Worm (Caenorhabditis elegans): ENCODE measurements around the gene C14C10.1.

C14C10.1 gene

DNA sequence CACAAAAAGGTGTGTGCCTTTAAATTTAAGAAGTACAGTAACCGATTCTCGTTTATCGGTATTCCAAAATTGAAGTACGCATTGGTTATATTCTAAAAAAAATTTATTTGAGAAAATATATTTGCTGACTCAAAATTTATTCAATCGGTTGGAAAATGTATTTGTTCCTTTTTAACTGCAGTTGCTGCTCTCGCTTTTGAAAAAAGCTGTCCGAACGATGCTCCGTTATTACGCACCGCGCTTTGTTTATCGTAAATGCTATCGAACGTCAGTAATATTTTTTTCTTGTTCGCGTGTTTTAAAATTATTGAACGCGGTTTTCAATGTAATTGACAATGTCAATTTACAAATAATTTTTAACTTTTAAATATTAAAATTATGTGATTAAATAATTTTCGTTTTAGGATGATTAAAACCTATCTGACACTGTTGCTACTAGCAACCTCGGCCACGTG is 27.8 kb upstream of the C14C10.1 start, which contains the start of gene sel-1 (continued):
- TF ChIP-seq dpl-1 (GFP tag; optimal IDR thresholded peaks at IDR 0.05), result peak in 1 of 3 experiments; percentile 37

DNA sequence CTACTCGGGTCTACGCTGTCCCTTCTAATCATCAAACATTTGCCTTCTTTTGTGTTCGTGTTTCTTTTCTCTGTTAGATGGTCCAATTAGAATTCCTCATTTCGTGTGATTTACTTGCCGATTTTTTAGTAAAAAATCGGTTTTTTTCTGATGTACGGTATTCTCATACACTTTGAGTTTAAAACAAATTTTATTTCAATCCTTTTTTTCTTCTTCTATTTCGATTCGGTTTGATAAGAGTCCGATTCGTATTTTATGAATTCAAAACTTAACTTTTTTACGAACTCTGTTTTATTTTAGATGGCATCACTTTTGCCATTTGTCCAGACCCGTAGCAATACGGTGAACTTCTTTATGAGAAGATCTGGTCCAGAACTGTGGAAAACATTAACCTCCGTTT is 24.9 kb upstream of the C14C10.1 start, which contains the start of gene mrps-5:
Gene mrps-5, plus strand, starts transcription at position 301 of the 400 bp plus-strand sequence.
- TF ChIP-seq egl-27 (tag; optimal IDR thresholded peaks at IDR 0.05), result no peak
- TF ChIP-seq tbx-2 (tag; optimal IDR thresholded peaks at IDR 0.05), result no peak
- no peak for TF ChIP-seq dsc-1 (tag; optimal IDR thresholded peaks at IDR 0.05)
- TF ChIP-seq nhr-237 (tag; optimal IDR thresholded peaks at IDR 0.05), result no peak
- no peak for TF ChIP-seq skn-1 (tag; optimal IDR thresholded peaks at IDR 0.05)
- TF ChIP-seq ces-1 (GFP tag; optimal IDR thresholded peaks at IDR 0.05), result no peak
- TF ChIP-seq mep-1 (tag; optimal IDR thresholded peaks at IDR 0.05), result no peak
- TF ChIP-seq ceh-88 (GFP tag; IDR thresholded peaks at IDR 0.05), result no peak
- no peak for TF ChIP-seq aly-2 (tag; optimal IDR thresholded peaks at IDR 0.05)
- TF ChIP-seq snu-23 (GFP tag; optimal IDR thresholded peaks at IDR 0.05), result no peak
- TF ChIP-seq zag-1 (tag; optimal IDR thresholded peaks at IDR 0.05), result no peak
- TF ChIP-seq tlp-1 (tag; optimal IDR thresholded peaks at IDR 0.05), result no peak
- no peak for TF ChIP-seq efl-1 (optimal IDR thresholded peaks at IDR 0.05)
- no peak for TF ChIP-seq efl-1 (GFP tag; optimal IDR thresholded peaks at IDR 0.05 in 1 of 2)
- no peak for TF ChIP-seq lin-14 (GFP tag; optimal IDR thresholded peaks at IDR 0.05)

- peak; percentile 15 for TF ChIP-seq sox-4 (tag; optimal IDR thresholded peaks at IDR 0.05)
- TF ChIP-seq fkh-8 (tag; optimal IDR thresholded peaks at IDR 0.05), result peak; percentile 31
- no peak for TF ChIP-seq ztf-4 (tag; optimal IDR thresholded peaks at IDR 0.05)
- TF ChIP-seq F16B12.6 (tag; optimal IDR thresholded peaks at IDR 0.05), result no peak
- no peak for TF ChIP-seq Y116A8C.19 (tag; optimal IDR thresholded peaks at IDR 0.05; ENCODE audit: borderline replicate concordance)
- peak; percentile 84 for TF ChIP-seq pax-3 (tag; optimal IDR thresholded peaks at IDR 0.05)
- TF ChIP-seq dsc-1 (tag; optimal IDR thresholded peaks at IDR 0.05), result peak; percentile 78
- TF ChIP-seq nhr-11 (tag; optimal IDR thresholded peaks at IDR 0.05), result no peak
- no peak for TF ChIP-seq nhr-28 (tag; optimal IDR thresholded peaks at IDR 0.05)
- no peak for TF ChIP-seq grh-1 (GFP tag; IDR thresholded peaks at IDR 0.05)
- TF ChIP-seq xbp-1 (tag; optimal IDR thresholded peaks at IDR 0.05), result no peak
- no peak for TF ChIP-seq tbx-2 (tag; optimal IDR thresholded peaks at IDR 0.05)
- no peak for TF ChIP-seq efl-1 (optimal IDR thresholded peaks at IDR 0.05)
- no peak for TF ChIP-seq efl-1 (GFP tag; optimal IDR thresholded peaks at IDR 0.05 in 1 of 2)
- TF ChIP-seq nhr-47 (tag; optimal IDR thresholded peaks at IDR 0.05), result peak; percentile 10
- TF ChIP-seq nhr-77 (tag; optimal IDR thresholded peaks at IDR 0.05), result no peak
- TF ChIP-seq sup-37 (GFP tag; optimal IDR thresholded peaks at IDR 0.05), result no peak
- no peak for TF ChIP-seq skn-1 (tag; optimal IDR thresholded peaks at IDR 0.05)
Measured at ce11 chrV:12564902-12565301, 23.2 kb upstream of the C14C10.1 start.

DNA sequence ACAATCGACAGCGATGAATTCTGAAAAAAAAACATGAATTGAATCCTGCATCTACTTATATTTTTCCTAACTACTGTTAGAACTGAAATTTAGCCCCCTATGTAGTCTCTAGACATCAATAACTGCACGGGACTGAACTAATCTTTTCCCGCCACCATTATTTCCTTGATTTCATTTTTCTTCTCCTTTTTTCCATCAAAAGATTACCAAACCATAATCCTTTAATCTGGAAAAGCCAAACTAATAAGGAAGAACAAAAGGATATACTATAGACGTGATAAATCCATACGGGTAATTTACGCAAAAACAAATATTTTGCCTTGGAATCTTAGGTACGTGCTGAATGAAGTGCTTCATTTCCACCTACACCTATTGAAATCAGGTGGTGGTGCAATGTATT is 20.8 kb upstream of the C14C10.1 start:
- TF ChIP-seq pax-3 (tag; optimal IDR thresholded peaks at IDR 0.05) (peak; percentile 68), sox-4 (tag; optimal IDR thresholded peaks at IDR 0.05) (peak; percentile 33), ztf-4 (tag; optimal IDR thresholded peaks at IDR 0.05) (no peak), dsc-1 (tag; optimal IDR thresholded peaks at IDR 0.05) (peak; percentile 80)

DNA sequence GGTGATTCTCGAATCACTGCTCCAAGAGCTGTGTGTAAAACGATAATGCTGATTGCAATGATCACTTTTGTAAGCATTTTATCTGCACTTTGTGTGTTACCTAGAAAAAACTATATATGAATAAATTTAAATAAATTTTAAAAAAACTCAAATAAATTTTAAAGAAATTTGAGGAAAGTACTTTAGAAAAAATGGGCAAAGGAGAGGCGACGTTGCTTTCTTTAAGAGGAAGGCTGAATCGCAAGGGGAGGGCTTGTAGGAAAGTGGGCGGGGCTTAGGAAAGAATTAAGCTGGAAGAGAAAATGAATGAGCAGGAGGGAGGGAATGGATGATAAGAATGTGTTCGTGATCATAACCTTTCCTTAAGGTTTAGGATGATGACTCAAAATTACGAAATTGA is 20.3 kb upstream of the C14C10.1 start, which contains the start of gene E02A10.4:
Gene E02A10.4, minus strand, starts transcription at position 101 of the 400 bp plus-strand sequence.
- no peak for TF ChIP-seq ets-5 (GFP tag; IDR thresholded peaks at IDR 0.05)
- TF ChIP-seq F16B12.6 (tag; optimal IDR thresholded peaks at IDR 0.05), result no peak
- no peak for TF ChIP-seq alr-1 (tag; optimal IDR thresholded peaks at IDR 0.05; ENCODE audit: borderline replicate concordance)
- TF ChIP-seq hlh-4 (tag; optimal IDR thresholded peaks at IDR 0.05), result no peak
- no peak for TF ChIP-seq mef-2 (tag; optimal IDR thresholded peaks at IDR 0.05)
- no peak for TF ChIP-seq hlh-17 (GFP tag; optimal IDR thresholded peaks at IDR 0.05; ENCODE audit: borderline replicate concordance)
